Fruit fly (Drosophila melanogaster) whole organism, embryonic: ENCODE measurements around the gene cac.

Source experiments
- Antp ChIP-seq: fragments of 200-800 bp; sonication (Bioruptor generic); optimal IDR thresholded peaks from 3 replicates; lab custom pipeline; 2016; ENCODE audit warnings: missing biosample characterization, missing genetic modification characterization
- B-H1 ChIP-seq: fragments of 200-800 bp; sonication (Bioruptor generic); IDR thresholded peaks from 3 replicates; pipeline ENCODE4 v1.3.6; 2022; ENCODE audit warnings: missing biosample characterization, missing genetic modification characterization
- CG1024 ChIP-seq: fragments of 200-800 bp; sonication (Bioruptor generic); IDR thresholded peaks from 2 replicates; pipeline ENCODE4 v1.3.6; 2022; ENCODE audit warnings: missing biosample characterization, missing genetic modification characterization
- CG10959 ChIP-seq: fragments of 200-800 bp; sonication (Bioruptor generic); IDR thresholded peaks from 2 replicates; pipeline ENCODE4 v1.3.6; 2022; ENCODE audit warnings: missing biosample characterization, missing genetic modification characterization
- CG11247 ChIP-seq: fragments of 200-800 bp; sonication (Bioruptor generic); IDR thresholded peaks from 2 replicates; pipeline ENCODE4 v1.3.6; 2022; ENCODE audit warnings: missing biosample characterization, missing genetic modification characterization
- CG11456 ChIP-seq: fragments of 200-800 bp; sonication (Bioruptor generic); IDR thresholded peaks from 3 replicates; pipeline ENCODE4 v1.3.6; 2022; ENCODE audit warnings: missing biosample characterization, missing genetic modification characterization
- CG12659 ChIP-seq: fragments of 200-800 bp; sonication (Bioruptor generic); optimal IDR thresholded peaks from 3 replicates; lab custom pipeline; 2017; ENCODE audit warnings: mild to moderate bottlenecking, missing biosample characterization, missing genetic modification reagents, missing genetic modification characterization
- CG14014 ChIP-seq: fragments of 200-800 bp; sonication (Bioruptor generic); IDR thresholded peaks from 2 replicates; pipeline ENCODE4 v1.3.6; 2022; ENCODE audit warnings: missing biosample characterization, missing genetic modification characterization
- CG14860 ChIP-seq: fragments of 200-800 bp; sonication (Bioruptor generic); IDR thresholded peaks from 3 replicates; pipeline ENCODE4 v1.3.6; 2022; ENCODE audit warnings: missing biosample characterization, missing genetic modification characterization; ENCODE audit not compliant: partially characterized antibody
- CG15073 ChIP-seq: fragments of 200-800 bp; sonication (Bioruptor generic); optimal IDR thresholded peaks from 2 replicates; lab custom pipeline; 2016; ENCODE audit warnings: missing biosample characterization, missing genetic modification characterization
- CG1603 ChIP-seq: fragments of 200-800 bp; sonication (Bioruptor generic); optimal IDR thresholded peaks from 2 replicates; lab custom pipeline; 2019; ENCODE audit warnings: missing biosample characterization, mild to moderate bottlenecking, missing genetic modification characterization, moderate library complexity
- CG16863 ChIP-seq: fragments of 200-800 bp; sonication (Bioruptor generic); optimal IDR thresholded peaks from 3 replicates; lab custom pipeline; 2016; ENCODE audit warnings: missing biosample characterization, missing genetic modification characterization
- CG18764 ChIP-seq: fragments of 200-800 bp; sonication (Bioruptor generic); optimal IDR thresholded peaks from 3 replicates; lab custom pipeline; 2016; ENCODE audit warnings: missing biosample characterization, missing genetic modification characterization
- CG2199 ChIP-seq: fragments of 200-800 bp; sonication (Bioruptor generic); IDR thresholded peaks from 3 replicates; pipeline ENCODE4 v1.3.6; 2022; ENCODE audit warnings: missing biosample characterization, missing genetic modification characterization
- CG3163 ChIP-seq: fragments of 200-800 bp; sonication (Bioruptor generic); optimal IDR thresholded peaks from 3 replicates; lab custom pipeline; 2016; ENCODE audit warnings: missing biosample characterization, missing genetic modification characterization
- CG3281 ChIP-seq: fragments of 200-800 bp; sonication (Bioruptor generic); optimal IDR thresholded peaks from 3 replicates; lab custom pipeline; 2017; ENCODE audit warnings: missing biosample characterization, mild to moderate bottlenecking, missing genetic modification characterization
- CG4404 ChIP-seq: fragments of 200-800 bp; sonication (Bioruptor generic); IDR thresholded peaks from 2 replicates; pipeline ENCODE4 v1.3.6; 2022; ENCODE audit warnings: missing biosample characterization, missing genetic modification characterization
- CG8478 ChIP-seq: fragments of >200 bp; optimal IDR thresholded peaks from 2 replicates; lab custom pipeline; 2018
- CG9609 ChIP-seq: fragments of 200-800 bp; sonication (Bioruptor generic); optimal IDR thresholded peaks from 3 replicates; lab custom pipeline; 2016; ENCODE audit warnings: missing biosample characterization, missing genetic modification characterization
- CHES-1-like ChIP-seq: fragments of 200-800 bp; sonication (Bioruptor generic); optimal IDR thresholded peaks from 2 replicates; lab custom pipeline; 2016; ENCODE audit warnings: missing biosample characterization, missing genetic modification characterization
- CkIIα-i1 ChIP-seq: fragments of 200-800 bp; sonication (Bioruptor generic); IDR thresholded peaks from 2 replicates; pipeline ENCODE4 v1.3.6; 2022; ENCODE audit warnings: missing biosample characterization, missing genetic modification characterization
- Dll ChIP-seq: fragments of 200-800 bp; sonication (Bioruptor generic); IDR thresholded peaks from 4 replicates; pipeline ENCODE4 v1.3.6; 2022; ENCODE audit warnings: missing biosample characterization, missing genetic modification characterization; ENCODE audit not compliant: partially characterized antibody
- E2f1 ChIP-seq: fragments of 200-800 bp; sonication (Bioruptor generic); IDR thresholded peaks from 2 replicates; pipeline ENCODE4 v1.3.6; 2022; ENCODE audit warnings: missing biosample characterization, missing genetic modification characterization
- Ets65A ChIP-seq: fragments of 200-800 bp; sonication (Bioruptor generic); peaks from one replicate; lab custom pipeline; 2016; ENCODE audit warnings: missing biosample characterization, missing genetic modification characterization
- Fer3 ChIP-seq: fragments of 200-800 bp; sonication (Bioruptor generic); optimal IDR thresholded peaks from 2 replicates; lab custom pipeline; 2018; ENCODE audit warnings: missing biosample characterization, mild to moderate bottlenecking, missing genetic modification characterization, moderate library complexity
- H2.0 ChIP-seq: fragments of 200-800 bp; sonication (Bioruptor generic); IDR thresholded peaks from 2 replicates; pipeline ENCODE4 v1.3.6; 2022; ENCODE audit warnings: missing biosample characterization, missing genetic modification characterization
- HLH3B ChIP-seq: fragments of 200-800 bp; sonication (Bioruptor generic); IDR thresholded peaks from 2 replicates; pipeline ENCODE4 v1.3.6; 2022; ENCODE audit warnings: missing biosample characterization, missing genetic modification characterization
- Mes4 ChIP-seq: fragments of 200-800 bp; sonication (Bioruptor generic); optimal IDR thresholded peaks from 2 replicates; lab custom pipeline; 2016; ENCODE audit warnings: missing biosample characterization, missing genetic modification characterization
- Neu2 ChIP-seq: fragments of 200-800 bp; sonication (Bioruptor generic); optimal IDR thresholded peaks from 3 replicates; lab custom pipeline; 2016; ENCODE audit warnings: missing biosample characterization, missing genetic modification characterization, borderline replicate concordance
- Optix ChIP-seq: fragments of 200-800 bp; sonication (Bioruptor generic); IDR thresholded peaks from 3 replicates; pipeline ENCODE4 v1.3.6; 2022; ENCODE audit warnings: missing biosample characterization, missing genetic modification characterization
- Rx ChIP-seq: fragments of 200-800 bp; sonication (Bioruptor generic); IDR thresholded peaks from 2 replicates; pipeline ENCODE4 v1.3.6; 2022; ENCODE audit warnings: missing biosample characterization, missing genetic modification characterization
- bbx ChIP-seq: fragments of 200-800 bp; sonication (Bioruptor generic); IDR thresholded peaks from 2 replicates; pipeline ENCODE4 v1.3.6; 2022; ENCODE audit warnings: missing biosample characterization, missing genetic modification characterization; ENCODE audit not compliant: partially characterized antibody
- bsh ChIP-seq, 2 experiments: fragments of 200-800 bp; sonication (Bioruptor generic); optimal IDR thresholded peaks; 2 replicates each; lab custom pipeline; 2017 to 2018; ENCODE audit warnings: mild to moderate bottlenecking in 2 of 2, missing biosample characterization in 2 of 2, missing genetic modification characterization in 2 of 2, moderate library complexity in 1 of 2
- chif ChIP-seq, 2 experiments: fragments of 200-800 bp; sonication (Bioruptor generic); optimal IDR thresholded peaks; 3 replicates each; lab custom pipeline; 2016; ENCODE audit warnings: missing biosample characterization in 2 of 2, missing genetic modification characterization in 2 of 2
- corto ChIP-seq: fragments of 200-800 bp; sonication (Bioruptor generic); optimal IDR thresholded peaks from 2 replicates; lab custom pipeline; 2016; ENCODE audit warnings: missing biosample characterization, mild to moderate bottlenecking, missing genetic modification characterization, moderate library complexity
- dati ChIP-seq: fragments of 200-800 bp; sonication (Bioruptor generic); IDR thresholded peaks from 2 replicates; pipeline ENCODE4 v1.3.6; 2022; ENCODE audit warnings: missing biosample characterization, missing genetic modification characterization
- ems ChIP-seq: fragments of 200-800 bp; sonication (Bioruptor generic); optimal IDR thresholded peaks from 3 replicates; lab custom pipeline; 2016; ENCODE audit warnings: missing biosample characterization, missing genetic modification characterization
- fd96Cb ChIP-seq: fragments of 200-800 bp; sonication (Bioruptor generic); optimal IDR thresholded peaks from 2 replicates; lab custom pipeline; 2018; ENCODE audit warnings: missing biosample characterization, mild to moderate bottlenecking, missing genetic modification characterization, moderate library complexity
- lbe ChIP-seq: fragments of 200-800 bp; sonication (Bioruptor generic); optimal IDR thresholded peaks from 2 replicates; lab custom pipeline; 2016; ENCODE audit warnings: missing biosample characterization, mild to moderate bottlenecking, missing genetic modification characterization
- lilli ChIP-seq: fragments of 200-800 bp; sonication (Bioruptor generic); optimal IDR thresholded peaks from 3 replicates; lab custom pipeline; 2016; ENCODE audit warnings: missing biosample characterization, missing genetic modification characterization
- lmd ChIP-seq: fragments of 200-800 bp; sonication (Bioruptor generic); IDR thresholded peaks from 2 replicates; pipeline ENCODE4 v1.3.6; 2022; ENCODE audit warnings: missing biosample characterization, missing genetic modification characterization
- nmo ChIP-seq: fragments of 200-800 bp; sonication (Bioruptor generic); optimal IDR thresholded peaks from 2 replicates; lab custom pipeline; 2018; ENCODE audit warnings: missing biosample characterization, mild to moderate bottlenecking, missing genetic modification characterization, moderate library complexity
- org-1 ChIP-seq: fragments of 200-800 bp; sonication (Bioruptor generic); optimal IDR thresholded peaks from 2 replicates; lab custom pipeline; 2017; ENCODE audit warnings: missing biosample characterization, missing genetic modification characterization
- prd ChIP-seq, 3 experiments: fragments of >200 bp in 2 of 3; fragments of 200-800 bp in 1 of 3; sonication (Bioruptor generic) in 1 of 3; optimal IDR thresholded peaks in 2 of 3; IDR thresholded peaks in 1 of 3; 2 replicates in 2 of 3; 3 replicates in 1 of 3; pipeline versions ENCODE4 v1.3.6 to Lab custom; 2017 to 2022; ENCODE audit warnings: missing biosample characterization in 1 of 3, missing genetic modification characterization in 1 of 3
- ranshi ChIP-seq: fragments of 200-800 bp; sonication (Bioruptor generic); IDR thresholded peaks from 2 replicates; pipeline ENCODE4 v1.3.6; 2022; ENCODE audit warnings: missing biosample characterization, missing genetic modification characterization
- sima ChIP-seq: fragments of 200-800 bp; sonication (Bioruptor generic); optimal IDR thresholded peaks from 2 replicates; lab custom pipeline; 2016; ENCODE audit warnings: missing biosample characterization, missing genetic modification characterization
- slp2 ChIP-seq: fragments of 200-800 bp; sonication (Bioruptor generic); optimal IDR thresholded peaks from 2 replicates; lab custom pipeline; 2016; ENCODE audit warnings: missing biosample characterization, missing genetic modification characterization
- wdn ChIP-seq: fragments of 200-800 bp; sonication (Bioruptor generic); IDR thresholded peaks from 2 replicates; pipeline ENCODE4 v1.3.6; 2022; ENCODE audit warnings: missing biosample characterization, missing genetic modification characterization
- wor ChIP-seq: fragments of 200-800 bp; sonication (Bioruptor generic); IDR thresholded peaks from 2 replicates; pipeline ENCODE4 v1.3.6; 2022; ENCODE audit warnings: missing biosample characterization, missing genetic modification characterization

cac gene

DNA sequence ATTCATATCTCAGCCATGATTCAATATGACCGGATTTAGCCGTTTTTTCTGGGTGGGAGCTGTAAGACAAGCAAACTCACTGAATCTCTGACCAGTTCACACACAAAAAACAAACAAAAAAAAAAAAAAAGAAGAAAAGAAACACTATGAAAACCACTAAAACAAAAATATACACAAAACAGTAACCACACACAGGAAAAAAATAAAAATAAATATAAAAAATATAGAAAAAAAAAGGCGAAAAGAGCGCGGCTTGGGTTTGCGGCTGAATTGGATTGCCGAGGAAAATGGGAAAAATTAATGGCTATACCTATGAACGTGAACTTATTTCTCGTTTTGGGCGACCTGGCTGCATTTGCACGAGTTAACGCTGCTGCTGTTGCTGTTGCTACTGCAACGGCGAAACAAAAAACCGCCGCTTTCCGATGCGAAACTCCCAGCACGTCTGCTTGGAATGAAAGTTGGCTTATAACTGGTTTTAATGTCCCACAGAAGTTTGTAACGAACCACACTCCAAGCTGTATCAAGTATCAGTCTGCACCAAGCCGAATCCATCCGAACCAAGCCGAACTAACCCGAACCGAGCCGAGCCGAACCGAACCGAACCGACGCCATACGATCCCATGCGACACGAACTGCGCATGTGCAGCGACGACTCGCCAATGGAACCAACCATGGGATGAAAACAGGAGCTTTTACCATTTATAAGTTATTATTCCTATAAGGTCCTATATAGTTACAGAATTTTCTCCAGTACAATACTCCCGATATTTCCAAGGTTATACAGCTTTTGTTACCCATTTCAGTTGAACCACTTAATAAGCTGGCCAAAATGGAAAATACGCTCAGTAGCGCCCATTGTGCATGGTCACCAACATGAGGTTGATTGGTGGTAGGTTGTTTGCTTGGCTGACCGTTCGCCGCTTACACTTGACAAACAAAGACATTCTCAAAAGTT, 18.8 kb upstream of the cac start, which contains the start of gene fw (continued):
- peak; percentile 65; the same call in 1 of the 2 replicates for TF ChIP-seq CG14014
- 0 out of 4 replicates have a peak, but pooled peaks have one; percentile 19 for TF ChIP-seq Dll (GFP tag; lab: Robert Waterston, UW)
- no peak for TF ChIP-seq Rx (GFP tag; lab: Robert Waterston, UW)
- peak; percentile 9 for TF ChIP-seq fd96Cb (tag; lab: Kevin White, UChicago)
- TF ChIP-seq CHES-1-like (GFP tag; lab: Kevin White, UChicago) = no peak
- no peak for TF ChIP-seq prd (optimal IDR thresholded peaks at IDR 0.05; lab: Kevin White, UChicago)
- peak; percentile 47; the same call in 1 of the 3 replicates for TF ChIP-seq prd (GFP tag; IDR thresholded peaks at IDR 0.05; lab: Robert Waterston, UW)
- TF ChIP-seq E2f1 = peak; percentile 41; the same call in 1 of the 2 replicates
- no peak for TF ChIP-seq Mes4 (GFP tag; lab: Kevin White, UChicago)
- TF ChIP-seq slp2 = peak; percentile 41
- TF ChIP-seq H2.0 = peak; percentile 46
- TF ChIP-seq CG10959 (GFP tag; lab: Robert Waterston, UW) = no peak
- peak; percentile 15; the same call in 1 of the 3 replicates for TF ChIP-seq B-H1 (GFP tag; lab: Robert Waterston, UW)
- 0 out of 2 replicates have a peak, but pooled peaks have one; percentile 21 for TF ChIP-seq bbx (GFP tag; lab: Robert Waterston, UW)
- TF ChIP-seq CG1024 = no peak
- no peak for TF ChIP-seq CG11247 (GFP tag; lab: Robert Waterston, UW)
- peak; percentile 36 for TF ChIP-seq Antp
- TF ChIP-seq lilli (GFP tag; lab: Kevin White, UChicago) = peak; percentile 51
- no peak for TF ChIP-seq CG9609
- TF ChIP-seq lmd (GFP tag; lab: Robert Waterston, UW) = peak; percentile 18; the same call in 1 of the 2 replicates
- TF ChIP-seq org-1 = peak; percentile 35
- TF ChIP-seq CG15073 (GFP tag; lab: Kevin White, UChicago) = no peak
- TF ChIP-seq CkIIα-i1 (GFP tag; lab: Robert Waterston, UW) = no peak
- peak; percentile 66 for TF ChIP-seq lbe (GFP tag; lab: Kevin White, UChicago)
- TF ChIP-seq Optix (GFP tag; lab: Robert Waterston, UW) = peak; percentile 54; the same call in 1 of the 3 replicates
- TF ChIP-seq CG8478 = no peak
- peak; percentile 31 for TF ChIP-seq ems (GFP tag; lab: Kevin White, UChicago)
- TF ChIP-seq CG4404 (GFP tag; lab: Robert Waterston, UW) = no peak
- peak; percentile 32 for TF ChIP-seq Fer3 (tag; lab: Kevin White, UChicago)
- TF ChIP-seq Neu2 = no peak
- no peak for TF ChIP-seq CG12659 (GFP tag; lab: Kevin White, UChicago)
- TF ChIP-seq CG11456 = no peak
- TF ChIP-seq ranshi = no peak
- TF ChIP-seq HLH3B (GFP tag; lab: Robert Waterston, UW) = peak; percentile 62; the same call in 1 of the 2 replicates
- TF ChIP-seq nmo = no peak
- no peak for TF ChIP-seq CG14860
- TF ChIP-seq corto (GFP tag; lab: Kevin White, UChicago) = no peak
- no peak for TF ChIP-seq CG2199 (GFP tag; lab: Robert Waterston, UW)
- TF ChIP-seq bsh (GFP tag; optimal IDR thresholded peaks at IDR 0.05; lab: Kevin White, UChicago) = peak in 1 of 2 experiments; percentile 67
- TF ChIP-seq CG3163 = peak; percentile 5
- no peak for TF ChIP-seq CG18764 (GFP tag; lab: Kevin White, UChicago)
- TF ChIP-seq wor (GFP tag; lab: Robert Waterston, UW) = 0 out of 2 replicates have a peak, but pooled peaks have one; percentile 18
- peak; percentile 39 for TF ChIP-seq CG16863 (GFP tag; lab: Kevin White, UChicago)
- TF ChIP-seq Ets65A (GFP tag; lab: Kevin White, UChicago) = peak; percentile 80
- no peak for TF ChIP-seq sima (GFP tag; lab: Kevin White, UChicago)
- peak; percentile 73 for TF ChIP-seq CG1603 (tag; lab: Kevin White, UChicago)
- no peak for TF ChIP-seq CG3281
- peak in 1 of 2 experiments; percentile 26 for TF ChIP-seq chif (GFP tag; optimal IDR thresholded peaks at IDR 0.05; lab: Kevin White, UChicago)
- no peak for TF ChIP-seq wdn (GFP tag; lab: Robert Waterston, UW)
- no peak for TF ChIP-seq dati (GFP tag; lab: Robert Waterston, UW)
